Fruit fly (Drosophila melanogaster) whole organism, embryonic: ENCODE results near the gene Sap30.
A peak's percentile ranks its signal among the peaks of the same experiment; 100 is the strongest.

Experiments used
- Abd-B ChIP-seq: fragments of 200-800 bp; sonication (Bioruptor generic); optimal IDR thresholded peaks from 2 replicates; lab custom pipeline; 2018; ENCODE audit warnings: missing biosample characterization, mild to moderate bottlenecking, missing genetic modification characterization, moderate library complexity
- Ada2b ChIP-seq: fragments of 200-800 bp; sonication (Bioruptor generic); IDR thresholded peaks from 2 replicates; pipeline ENCODE4 v1.3.6; 2022; ENCODE audit warnings: missing biosample characterization, missing genetic modification characterization
- Adf1 ChIP-seq: fragments of 200-800 bp; sonication (Bioruptor generic); IDR thresholded peaks from 2 replicates; pipeline ENCODE4 v1.3.6; 2022; ENCODE audit warnings: missing biosample characterization, missing genetic modification characterization
- Antp ChIP-seq: fragments of 200-800 bp; sonication (Bioruptor generic); optimal IDR thresholded peaks from 3 replicates; lab custom pipeline; 2016; ENCODE audit warnings: missing biosample characterization, missing genetic modification characterization
- Bdp1 ChIP-seq: fragments of 200-800 bp; sonication (Bioruptor generic); optimal IDR thresholded peaks from 3 replicates; lab custom pipeline; 2016; ENCODE audit warnings: missing biosample characterization, missing genetic modification characterization
- CG10321 ChIP-seq: fragments of 200-800 bp; sonication (Bioruptor generic); IDR thresholded peaks from 2 replicates; pipeline ENCODE4 v1.3.6; 2022; ENCODE audit warnings: missing biosample characterization, missing genetic modification characterization
- CG12219 ChIP-seq: fragments of 200-800 bp; sonication (Bioruptor generic); optimal IDR thresholded peaks from 3 replicates; lab custom pipeline; 2018; ENCODE audit warnings: missing biosample characterization, mild to moderate bottlenecking, missing genetic modification characterization
- CG14667 ChIP-seq: fragments of 200-800 bp; sonication (Bioruptor generic); IDR thresholded peaks from 2 replicates; pipeline ENCODE4 v1.3.6; 2022; ENCODE audit warnings: missing biosample characterization, missing genetic modification characterization
- CG14710 ChIP-seq: fragments of 200-800 bp; sonication (Bioruptor generic); optimal IDR thresholded peaks from 3 replicates; lab custom pipeline; 2019; ENCODE audit warnings: missing biosample characterization, mild to moderate bottlenecking, missing genetic modification characterization, moderate library complexity
- CG14965 ChIP-seq: fragments of 200-800 bp; sonication (Bioruptor generic); optimal IDR thresholded peaks from 2 replicates; lab custom pipeline; 2016; ENCODE audit warnings: missing biosample characterization, missing genetic modification characterization, borderline replicate concordance
- CG15011 ChIP-seq: fragments of 200-800 bp; sonication (Bioruptor generic); optimal IDR thresholded peaks from 3 replicates; lab custom pipeline; 2018; ENCODE audit warnings: missing biosample characterization, mild to moderate bottlenecking, missing genetic modification characterization
- CG15073 ChIP-seq: fragments of 200-800 bp; sonication (Bioruptor generic); optimal IDR thresholded peaks from 2 replicates; lab custom pipeline; 2016; ENCODE audit warnings: missing biosample characterization, missing genetic modification characterization
- CG1603 ChIP-seq: fragments of 200-800 bp; sonication (Bioruptor generic); optimal IDR thresholded peaks from 2 replicates; lab custom pipeline; 2019; ENCODE audit warnings: missing biosample characterization, mild to moderate bottlenecking, missing genetic modification characterization, moderate library complexity
- CG2678 ChIP-seq: fragments of 200-800 bp; sonication (Bioruptor generic); optimal IDR thresholded peaks from 3 replicates; lab custom pipeline; 2019; ENCODE audit warnings: missing biosample characterization, mild to moderate bottlenecking, missing genetic modification characterization, moderate library complexity
- CG2712 ChIP-seq: fragments of 200-800 bp; optimal IDR thresholded peaks from 3 replicates; lab custom pipeline; 2019; ENCODE audit warnings: missing biosample characterization, mild to moderate bottlenecking, missing genetic modification characterization, moderate library complexity
- CG31441 ChIP-seq: fragments of 200-800 bp; sonication (Bioruptor generic); IDR thresholded peaks from 2 replicates; pipeline ENCODE4 v1.3.6; 2022; ENCODE audit warnings: missing biosample characterization, missing genetic modification characterization
- CG4707 ChIP-seq: fragments of 200-800 bp; sonication (Bioruptor generic); optimal IDR thresholded peaks from 2 replicates; lab custom pipeline; 2018; ENCODE audit warnings: missing biosample characterization, mild to moderate bottlenecking, missing genetic modification characterization, moderate library complexity
- CG7372 ChIP-seq: fragments of 200-800 bp; sonication (Bioruptor generic); IDR thresholded peaks from 2 replicates; pipeline ENCODE4 v1.3.6; 2022; ENCODE audit warnings: missing biosample characterization, missing genetic modification characterization
- CG8388 ChIP-seq: fragments of 200-800 bp; sonication (Bioruptor generic); optimal IDR thresholded peaks from 2 replicates; lab custom pipeline; 2019; ENCODE audit warnings: missing biosample characterization, mild to moderate bottlenecking, missing genetic modification characterization, moderate library complexity
- CG8924 ChIP-seq: fragments of 200-800 bp; optimal IDR thresholded peaks from 3 replicates; lab custom pipeline; 2019; ENCODE audit warnings: missing biosample characterization, mild to moderate bottlenecking, missing genetic modification characterization, moderate library complexity
- CG9215 ChIP-seq: fragments of 200-800 bp; sonication (Bioruptor generic); IDR thresholded peaks from 2 replicates; pipeline ENCODE4 v1.3.6; 2022; ENCODE audit warnings: missing biosample characterization, missing genetic modification characterization
- Drgx ChIP-seq: fragments of 200-800 bp; sonication (Bioruptor generic); IDR thresholded peaks from 2 replicates; pipeline ENCODE4 v1.3.6; 2022; ENCODE audit warnings: missing biosample characterization, missing genetic modification characterization
- Gsc ChIP-seq: fragments of 200-800 bp; sonication (Bioruptor generic); IDR thresholded peaks from 2 replicates; pipeline ENCODE4 v1.3.6; 2022; ENCODE audit warnings: missing biosample characterization, missing genetic modification characterization
- MBD-R2 ChIP-seq: fragments of 200-800 bp; sonication (Bioruptor generic); IDR thresholded peaks from 2 replicates; pipeline ENCODE4 v1.3.6; 2022; ENCODE audit warnings: missing biosample characterization, missing genetic modification characterization
- Med ChIP-seq: fragments of 200-800 bp; sonication (Bioruptor generic); peaks from one replicate; lab custom pipeline; 2016; ENCODE audit warnings: missing biosample characterization, missing genetic modification characterization, mild to moderate bottlenecking, inconsistent platforms, moderate library complexity
- Pdp1 ChIP-seq, 2 experiments: fragments of 200-800 bp; sonication (Bioruptor generic); optimal IDR thresholded peaks; 3 replicates each; lab custom pipeline; 2016; ENCODE audit warnings: missing biosample characterization in 2 of 2, missing genetic modification characterization in 2 of 2, mild to moderate bottlenecking in 1 of 2, moderate library complexity in 1 of 2
- Tbp ChIP-seq: fragments of >200 bp; optimal IDR thresholded peaks from 2 replicates; lab custom pipeline; 2018; ENCODE audit warnings: missing biosample characterization, missing genetic modification characterization
- Trl ChIP-seq, 3 experiments: fragments of >200 bp in 2 of 3; fragments of 200-800 bp in 1 of 3; sonication (Bioruptor generic) in 1 of 3; optimal IDR thresholded peaks; 2 replicates in 1 of 3; 3 replicates in 2 of 3; lab custom pipeline; 2016 to 2017; ENCODE audit warnings: missing biosample characterization in 1 of 3, missing genetic modification characterization in 1 of 3
- bcd ChIP-seq: fragments of 200-800 bp; sonication (Bioruptor generic); optimal IDR thresholded peaks from 2 replicates; lab custom pipeline; 2017; ENCODE audit warnings: missing biosample characterization, mild to moderate bottlenecking, missing genetic modification characterization
- chn ChIP-seq: fragments of 200-800 bp; sonication (Bioruptor generic); optimal IDR thresholded peaks from 2 replicates; lab custom pipeline; 2016; ENCODE audit warnings: missing biosample characterization, missing genetic modification characterization
- ci ChIP-seq: fragments of 200-800 bp; sonication (Bioruptor generic); IDR thresholded peaks from 3 replicates; pipeline ENCODE4 v1.3.6; 2022; ENCODE audit warnings: missing biosample characterization, missing genetic modification characterization
- crol ChIP-seq: fragments of 200-800 bp; sonication (Bioruptor generic); IDR thresholded peaks from 2 replicates; pipeline ENCODE4 v1.3.6; 2022; ENCODE audit warnings: missing biosample characterization, missing genetic modification characterization
- disco-r ChIP-seq: fragments of 200-800 bp; sonication (Bioruptor generic); optimal IDR thresholded peaks from 2 replicates; lab custom pipeline; 2016; ENCODE audit warnings: missing biosample characterization, missing genetic modification characterization
- emc ChIP-seq: fragments of 200-800 bp; sonication (Bioruptor generic); optimal IDR thresholded peaks from 2 replicates; lab custom pipeline; 2016; ENCODE audit warnings: missing biosample characterization, missing genetic modification characterization
- en ChIP-seq: fragments of 200-800 bp; sonication (Bioruptor generic); optimal IDR thresholded peaks from 2 replicates; lab custom pipeline; 2016; ENCODE audit warnings: missing biosample characterization, missing genetic modification characterization
- eve ChIP-seq, 2 experiments: fragments of >200 bp; optimal IDR thresholded peaks; 2 replicates each; lab custom pipeline; 2017; ENCODE audit warnings: missing biosample characterization in 2 of 2, missing genetic modification characterization in 2 of 2
- gcm2 ChIP-seq: fragments of 200-800 bp; sonication (Bioruptor generic); optimal IDR thresholded peaks from 2 replicates; lab custom pipeline; 2016; ENCODE audit warnings: missing biosample characterization, missing genetic modification characterization
- klu ChIP-seq: fragments of 200-800 bp; sonication (Bioruptor generic); IDR thresholded peaks from 2 replicates; pipeline ENCODE4 v1.3.6; 2022; ENCODE audit warnings: missing biosample characterization, missing genetic modification characterization
- lola ChIP-seq, 3 experiments: fragments of >200 bp in 2 of 3; fragments of 200-800 bp in 1 of 3; sonication (Bioruptor generic) in 1 of 3; optimal IDR thresholded peaks; 2 replicates each; lab custom pipeline; 2017 to 2019; ENCODE audit warnings: missing biosample characterization in 3 of 3, missing genetic modification characterization in 3 of 3, mild to moderate bottlenecking in 1 of 3, moderate library complexity in 1 of 3
- mam ChIP-seq: fragments of 200-800 bp; sonication (Bioruptor generic); optimal IDR thresholded peaks from 3 replicates; lab custom pipeline; 2016; ENCODE audit warnings: missing biosample characterization, missing genetic modification characterization
- schlank ChIP-seq: fragments of 200-800 bp; sonication (Bioruptor generic); optimal IDR thresholded peaks from 2 replicates; lab custom pipeline; 2018; ENCODE audit warnings: missing biosample characterization, mild to moderate bottlenecking, missing genetic modification characterization
- stc ChIP-seq: fragments of 200-800 bp; sonication (Bioruptor generic); IDR thresholded peaks from 2 replicates; pipeline ENCODE4 v1.3.6; 2022; ENCODE audit warnings: missing biosample characterization, missing genetic modification characterization
- tgo ChIP-seq: fragments of 200-800 bp; sonication (Bioruptor generic); IDR thresholded peaks from 3 replicates; pipeline ENCODE4 v1.3.6; 2022; ENCODE audit warnings: missing biosample characterization, missing genetic modification characterization
- tio ChIP-seq: fragments of 200-800 bp; sonication (Bioruptor generic); optimal IDR thresholded peaks from 2 replicates; lab custom pipeline; 2017; ENCODE audit warnings: missing biosample characterization, missing genetic modification characterization, inconsistent platforms
- z ChIP-seq: fragments of 200-800 bp; sonication (Bioruptor generic); IDR thresholded peaks from 3 replicates; pipeline ENCODE4 v1.3.6; 2022; ENCODE audit warnings: missing biosample characterization, missing genetic modification characterization
- zen ChIP-seq: fragments of 200-800 bp; sonication (Bioruptor generic); optimal IDR thresholded peaks from 3 replicates; lab custom pipeline; 2018; ENCODE audit warnings: missing biosample characterization, mild to moderate bottlenecking, missing genetic modification characterization, moderate library complexity
- zf30C ChIP-seq: fragments of 200-800 bp; sonication (Bioruptor generic); optimal IDR thresholded peaks from 3 replicates; lab custom pipeline; 2018; ENCODE audit warnings: missing biosample characterization, mild to moderate bottlenecking, missing genetic modification characterization

Gene Sap30

DNA sequence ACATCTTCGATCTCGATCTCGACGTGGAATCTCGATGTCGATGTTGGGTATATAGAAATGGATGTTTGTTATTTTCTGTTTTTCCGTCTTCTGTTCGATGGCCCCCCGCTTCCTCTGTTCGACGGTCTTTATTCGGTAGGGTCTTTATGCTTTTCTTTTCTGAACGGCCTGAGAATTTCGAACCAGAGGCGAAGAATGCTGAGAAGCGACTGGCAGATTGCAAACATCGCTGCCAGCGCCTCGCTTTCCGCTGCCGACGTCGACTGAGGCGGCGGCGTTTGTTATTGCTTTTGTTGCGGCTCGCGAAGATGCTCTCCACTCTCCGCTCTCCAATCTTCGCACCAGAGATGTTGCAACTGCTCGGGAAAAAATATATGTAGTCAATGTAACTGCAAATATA, 48.2 kb downstream of the Sap30 start, which contains the start of the genes CG13004 and CG46306 (continued):
- TF ChIP-seq Abd-B (no peak), CG4707 (GFP tag; lab: Kevin White, UChicago) (no peak), CG2678 (no peak), bcd (no peak), tio (GFP tag; lab: Kevin White, UChicago) (no peak), Ada2b (GFP tag; lab: Robert Waterston, UW) (no peak), emc (GFP tag; lab: Kevin White, UChicago) (no peak), gcm2 (GFP tag; lab: Kevin White, UChicago) (no peak), chn (no peak), klu (GFP tag; lab: Robert Waterston, UW) (no peak), zen (no peak), en (GFP tag; lab: Kevin White, UChicago) (no peak), Drgx (GFP tag; lab: Robert Waterston, UW) (no peak), Bdp1 (no peak), stc (no peak), tgo (GFP tag; lab: Robert Waterston, UW) (no peak), CG15073 (GFP tag; lab: Kevin White, UChicago) (no peak), ci (GFP tag; lab: Robert Waterston, UW) (no peak), CG8924 (tag; lab: Kevin White, UChicago) (no peak), Trl (optimal IDR thresholded peaks at IDR 0.05; lab: Kevin White, UChicago) (peak; percentile 11 to 34), Trl (GFP tag; optimal IDR thresholded peaks at IDR 0.05; lab: Kevin White, UChicago) (no peak), eve (GFP tag; optimal IDR thresholded peaks at IDR 0.05; lab: Kevin White, UChicago) (no peak), disco-r (GFP tag; lab: Kevin White, UChicago) (no peak), MBD-R2 (GFP tag; lab: Robert Waterston, UW) (no peak), lola (GFP tag; optimal IDR thresholded peaks at IDR 0.05; lab: Kevin White, UChicago) (no peak), Tbp (no peak), CG31441 (no peak), CG8388 (GFP tag; lab: Kevin White, UChicago) (no peak), CG12219 (GFP tag; lab: Kevin White, UChicago) (no peak), mam (no peak), Gsc (GFP tag; lab: Robert Waterston, UW) (no peak), CG7372 (GFP tag; lab: Robert Waterston, UW) (no peak), CG14710 (tag; lab: Kevin White, UChicago) (no peak), CG10321 (GFP tag; lab: Robert Waterston, UW) (no peak), Adf1 (GFP tag; lab: Robert Waterston, UW) (peak; percentile 86), zf30C (GFP tag; lab: Kevin White, UChicago) (no peak), CG9215 (GFP tag; lab: Robert Waterston, UW) (no peak), z (GFP tag; lab: Robert Waterston, UW) (no peak), CG1603 (tag; lab: Kevin White, UChicago) (no peak), CG15011 (no peak), CG14965 (no peak), CG14667 (GFP tag; lab: Robert Waterston, UW) (no peak), Med (GFP tag; lab: Kevin White, UChicago) (peak; percentile 72), Pdp1 (GFP tag; optimal IDR thresholded peaks at IDR 0.05; lab: Kevin White, UChicago) (no peak), CG2712 (no peak), crol (GFP tag; lab: Robert Waterston, UW) (0 out of 2 replicates have a peak, but pooled peaks have one; percentile 12), Antp (GFP tag; lab: Kevin White, UChicago) (no peak), schlank (no peak)
